Worm (Caenorhabditis elegans) whole organism, young adult: ENCODE results near the gene ptp-5.2.

Source experiments
- B0261.1 ChIP-seq: sonication (generic microtip); optimal IDR thresholded peaks from 2 replicates; lab custom pipeline; 2016; ENCODE audit warnings: mild to moderate bottlenecking, missing genetic modification characterization, moderate library complexity, missing compliant biosample characterization
- F22D6.2 ChIP-seq: sonication (generic microtip); optimal IDR thresholded peaks from 2 replicates; lab custom pipeline; 2016; ENCODE audit warnings: mild to moderate bottlenecking, missing genetic modification characterization, missing compliant biosample characterization
- F23B12.7 ChIP-seq: sonication (generic microtip); optimal IDR thresholded peaks from 2 replicates; lab custom pipeline; 2017; ENCODE audit warnings: missing genetic modification characterization, mild to moderate bottlenecking, missing compliant biosample characterization, antibody characterized with exemption, moderate library complexity; ENCODE audit not compliant: insufficient read depth
- F33H1.4 ChIP-seq: fragments of 200-800 bp; sonication (Bioruptor generic); IDR thresholded peaks from 2 replicates; pipeline ENCODE4 v1.3.6; 2022; ENCODE audit warnings: missing genetic modification reagents, missing genetic modification characterization, missing compliant biosample characterization
- F52B5.7 ChIP-seq: sonication (generic microtip); optimal IDR thresholded peaks from 2 replicates; lab custom pipeline; 2016; ENCODE audit warnings: mild to moderate bottlenecking, missing genetic modification characterization, missing compliant biosample characterization
- T26A5.8 ChIP-seq: sonication (generic microtip); optimal IDR thresholded peaks from 2 replicates; lab custom pipeline; 2016; ENCODE audit warnings: missing genetic modification characterization, missing compliant biosample characterization
- Y53F4B.3 ChIP-seq: fragments of 200-800 bp; sonication (Bioruptor generic); IDR thresholded peaks from 2 replicates; pipeline ENCODE4 v1.3.6; 2022; ENCODE audit warnings: missing genetic modification reagents, missing genetic modification characterization, missing compliant biosample characterization
- Y53G8AR.9 ChIP-seq: fragments of 200-800 bp; sonication (Bioruptor generic); conservative IDR thresholded peaks from 2 replicates; pipeline ENCODE4 v1.3.6; 2022; ENCODE audit warnings: missing genetic modification reagents, missing genetic modification characterization, missing compliant biosample characterization
- Y56A3A.18 ChIP-seq: fragments of 200-800 bp; sonication (Bioruptor generic); IDR thresholded peaks from 2 replicates; pipeline ENCODE4 v1.3.6; 2022; ENCODE audit warnings: missing genetic modification reagents, missing genetic modification characterization, missing compliant biosample characterization
- Y67H2A.10 ChIP-seq: fragments of 200-800 bp; sonication (Bioruptor generic); conservative IDR thresholded peaks from 2 replicates; pipeline ENCODE4 v1.3.6; 2022; ENCODE audit warnings: missing genetic modification reagents, missing genetic modification characterization, missing compliant biosample characterization
- Y95B8A.8 ChIP-seq: fragments of 200-800 bp; sonication (Bioruptor generic); IDR thresholded peaks from 2 replicates; pipeline ENCODE4 v1.3.6; 2022; ENCODE audit warnings: missing genetic modification reagents, missing genetic modification characterization, missing compliant biosample characterization
- atf-7 ChIP-seq: sonication (generic microtip); optimal IDR thresholded peaks from 2 replicates; lab custom pipeline; 2017; ENCODE audit warnings: mild to moderate bottlenecking, missing genetic modification characterization, missing compliant biosample characterization
- attf-5 ChIP-seq: fragments of 200-800 bp; sonication (Bioruptor generic); optimal IDR thresholded peaks from 2 replicates; lab custom pipeline; 2018; ENCODE audit warnings: mild to moderate bottlenecking, missing genetic modification characterization, missing compliant biosample characterization
- attf-6 ChIP-seq: fragments of 200-800 bp; sonication (Bioruptor generic); IDR thresholded peaks from 2 replicates; pipeline ENCODE4 v1.3.6; 2022; ENCODE audit warnings: missing genetic modification reagents, missing genetic modification characterization, missing compliant biosample characterization
- ceh-58 ChIP-seq: fragments of 200-800 bp; sonication (Bioruptor generic); IDR thresholded peaks from 2 replicates; pipeline ENCODE4 v1.3.6; 2022; ENCODE audit warnings: missing genetic modification characterization, missing compliant biosample characterization
- ceh-79 ChIP-seq: sonication (generic microtip); optimal IDR thresholded peaks from 2 replicates; lab custom pipeline; 2017; ENCODE audit warnings: mild to moderate bottlenecking, missing genetic modification characterization, missing compliant biosample characterization
- ceh-91 ChIP-seq: fragments of 200-800 bp; sonication (Bioruptor generic); IDR thresholded peaks from 2 replicates; pipeline ENCODE4 v1.3.6; 2022; ENCODE audit warnings: missing genetic modification reagents, missing genetic modification characterization, missing compliant biosample characterization
- chd-7 ChIP-seq: sonication (generic microtip); optimal IDR thresholded peaks from 2 replicates; lab custom pipeline; 2016; ENCODE audit warnings: mild to moderate bottlenecking, missing genetic modification characterization, moderate library complexity, missing compliant biosample characterization
- efl-1 ChIP-seq: fragments of 150-350 bp; optimal IDR thresholded peaks from 2 replicates; lab custom pipeline; 2014; ENCODE audit warnings: missing biosample characterization, missing genetic modification reagents, missing genetic modification characterization
- ekl-4 ChIP-seq: fragments of 200-800 bp; sonication (Bioruptor generic); IDR thresholded peaks from 2 replicates; pipeline ENCODE4 v1.3.6; 2022; ENCODE audit warnings: missing genetic modification reagents, missing genetic modification characterization, missing compliant biosample characterization
- hlh-12 ChIP-seq: sonication (generic microtip); optimal IDR thresholded peaks from 2 replicates; lab custom pipeline; 2016; ENCODE audit warnings: missing genetic modification characterization, missing compliant biosample characterization
- hlh-26 ChIP-seq: fragments of 200-800 bp; sonication (Bioruptor generic); conservative IDR thresholded peaks from 2 replicates; pipeline ENCODE4 v1.3.6; 2022; ENCODE audit warnings: missing genetic modification reagents, missing genetic modification characterization, missing compliant biosample characterization
- hmg-1.2 ChIP-seq: fragments of 200-800 bp; sonication (Bioruptor generic); IDR thresholded peaks from 2 replicates; pipeline ENCODE4 v1.3.6; 2022; ENCODE audit warnings: missing genetic modification reagents, missing genetic modification characterization, missing compliant biosample characterization
- hrde-1 ChIP-seq: sonication (generic microtip); optimal IDR thresholded peaks from 2 replicates; lab custom pipeline; 2016; ENCODE audit warnings: missing genetic modification characterization, mild to moderate bottlenecking, missing compliant biosample characterization, moderate library complexity, missing genotype, missing genetic modification reagents, borderline replicate concordance
- hsf-1 ChIP-seq: fragments of 200-800 bp; sonication (Bioruptor generic); IDR thresholded peaks from 2 replicates; pipeline ENCODE4 v1.3.6; 2022; ENCODE audit warnings: missing genetic modification reagents, missing genetic modification characterization, missing compliant biosample characterization
- lir-1 ChIP-seq: fragments of 200-800 bp; sonication (Bioruptor generic); conservative IDR thresholded peaks from 2 replicates; pipeline ENCODE4 v1.3.6; 2022; ENCODE audit warnings: missing genetic modification reagents, missing genetic modification characterization, missing compliant biosample characterization
- madf-3 ChIP-seq: fragments of 200-800 bp; sonication (Bioruptor generic); IDR thresholded peaks from 2 replicates; pipeline ENCODE4 v1.3.6; 2022; ENCODE audit warnings: missing genetic modification reagents, missing genetic modification characterization, missing compliant biosample characterization
- mcd-1 ChIP-seq: fragments of 200-800 bp; sonication (Bioruptor generic); IDR thresholded peaks from 2 replicates; pipeline ENCODE4 v1.3.6; 2022; ENCODE audit warnings: missing genetic modification reagents, missing genetic modification characterization, missing compliant biosample characterization
- mel-28 ChIP-seq: sonication (generic microtip); optimal IDR thresholded peaks from 2 replicates; lab custom pipeline; 2016; ENCODE audit warnings: borderline replicate concordance, mild to moderate bottlenecking, missing genetic modification characterization, missing compliant biosample characterization
- nfyb-1 ChIP-seq: fragments of 200-800 bp; sonication (Bioruptor generic); IDR thresholded peaks from 2 replicates; pipeline ENCODE4 v1.3.6; 2022; ENCODE audit warnings: missing genetic modification reagents, missing genetic modification characterization, missing compliant biosample characterization
- nhr-120 ChIP-seq: fragments of 200-800 bp; sonication (Bioruptor generic); IDR thresholded peaks from 2 replicates; pipeline ENCODE4 v1.3.6; 2022; ENCODE audit warnings: missing genetic modification characterization, missing compliant biosample characterization
- sdz-38 ChIP-seq: sonication (generic microtip); optimal IDR thresholded peaks from 2 replicates; lab custom pipeline; 2016; ENCODE audit warnings: missing genotype, missing genetic modification characterization, missing compliant biosample characterization
- snpc-1.1 ChIP-seq: sonication (generic microtip); optimal IDR thresholded peaks from 2 replicates; lab custom pipeline; 2017; ENCODE audit warnings: missing genetic modification characterization, mild to moderate bottlenecking, missing compliant biosample characterization, antibody characterized with exemption, moderate library complexity, missing genotype, missing genetic modification reagents; ENCODE audit not compliant: insufficient read depth
- snpc-4 ChIP-seq, 5 experiments: fragments of 150-350 bp in 1 of 5; sonication (generic microtip) in 4 of 5; optimal IDR thresholded peaks; 2 replicates each; lab custom pipeline; 2014 to 2018; ENCODE audit warnings: missing genetic modification characterization in 5 of 5, missing biosample characterization in 3 of 5, antibody characterized with exemption in 2 of 5, mild to moderate bottlenecking in 2 of 5, missing compliant biosample characterization in 2 of 5, missing genotype in 2 of 5, moderate library complexity in 2 of 5, missing genetic modification reagents in 1 of 5
- sptf-2 ChIP-seq: fragments of 200-800 bp; sonication (Bioruptor generic); optimal IDR thresholded peaks from 2 replicates; lab custom pipeline; 2018; ENCODE audit warnings: mild to moderate bottlenecking, missing genetic modification characterization, missing compliant biosample characterization
- tbx-9 ChIP-seq: sonication (generic microtip); optimal IDR thresholded peaks from 2 replicates; lab custom pipeline; 2016; ENCODE audit warnings: borderline replicate concordance, missing genetic modification characterization, inconsistent platforms, missing compliant biosample characterization
- ztf-25 ChIP-seq: fragments of 200-800 bp; sonication (Bioruptor generic); IDR thresholded peaks from 2 replicates; pipeline ENCODE4 v1.3.6; 2022; ENCODE audit warnings: missing genetic modification reagents, missing genetic modification characterization, missing compliant biosample characterization
- ztf-26 ChIP-seq: sonication (generic microtip); optimal IDR thresholded peaks from 2 replicates; lab custom pipeline; 2017; ENCODE audit warnings: missing genetic modification characterization, missing compliant biosample characterization

Gene ptp-5.2

DNA sequence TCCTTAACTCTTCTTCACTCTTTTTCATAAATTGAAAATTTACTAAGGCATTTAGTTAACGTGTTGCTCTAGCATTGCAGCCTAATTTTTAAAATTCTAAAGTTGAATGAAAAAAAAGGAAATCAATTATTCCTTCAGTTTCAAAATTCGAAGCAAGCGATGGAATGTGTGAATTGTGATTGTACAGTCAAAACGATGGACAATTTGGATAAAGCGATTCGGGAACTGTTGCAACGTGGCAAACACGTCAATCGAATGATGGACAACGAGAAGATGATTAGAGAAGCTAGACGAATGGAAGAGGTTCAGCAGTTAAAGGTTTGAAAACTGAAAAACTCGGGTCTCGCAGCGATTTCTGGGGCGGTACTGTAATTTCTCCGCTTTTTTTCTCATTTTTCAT is 38.4 kb upstream of the ptp-5.2 start, which contains the start of gene Y57G11C.14:
TSS of gene Y57G11C.14 (plus strand) at position 126 of the 400 bp plus-strand sequence.
- TF ChIP-seq Y53F4B.3 (GFP tag; lab: Robert Waterston, UW) = no peak
- TF ChIP-seq madf-3 (GFP tag; lab: Robert Waterston, UW) = 0 out of 2 replicates have a peak, but pooled peaks have one; percentile 67
- no peak for TF ChIP-seq tbx-9 (tag; lab: Kevin White, UChicago)
- TF ChIP-seq hmg-1.2 (GFP tag; lab: Robert Waterston, UW) = 0 out of 2 replicates have a peak, but pooled peaks have one; percentile 28
- 0 out of 2 replicates have a peak, but pooled peaks have one; percentile 30 for TF ChIP-seq Y53G8AR.9 (GFP tag; lab: Robert Waterston, UW)
- no peak for TF ChIP-seq Y95B8A.8 (GFP tag; lab: Robert Waterston, UW)
- TF ChIP-seq F52B5.7 (tag; lab: Kevin White, UChicago) = no peak
- no peak for TF ChIP-seq ztf-25 (GFP tag; lab: Robert Waterston, UW)
- no peak for TF ChIP-seq Y67H2A.10
- TF ChIP-seq attf-5 (GFP tag; lab: Kevin White, UChicago) = no peak
- peak; percentile 55 for TF ChIP-seq hrde-1 (tag; lab: Kevin White, UChicago)
- no peak for TF ChIP-seq ceh-58 (GFP tag; lab: Robert Waterston, UW)
- TF ChIP-seq ceh-79 (tag; lab: Kevin White, UChicago) = no peak
- TF ChIP-seq ztf-26 (tag; lab: Kevin White, UChicago) = no peak
- peak; percentile 88 for TF ChIP-seq attf-6 (GFP tag; lab: Robert Waterston, UW)
- TF ChIP-seq mcd-1 (GFP tag; lab: Robert Waterston, UW) = 0 out of 2 replicates have a peak, but pooled peaks have one; percentile 15
- TF ChIP-seq hsf-1 = 0 out of 2 replicates have a peak, but pooled peaks have one; percentile 41
- no peak for TF ChIP-seq F23B12.7 (tag; lab: Kevin White, UChicago)
- no peak for TF ChIP-seq snpc-1.1 (tag; lab: Kevin White, UChicago)
- no peak for TF ChIP-seq lir-1
- TF ChIP-seq chd-7 (tag; lab: Kevin White, UChicago) = no peak
- no peak for TF ChIP-seq sptf-2 (GFP tag; lab: Kevin White, UChicago)
- TF ChIP-seq hlh-26 (GFP tag; lab: Robert Waterston, UW) = no peak
- TF ChIP-seq F22D6.2 (tag; lab: Kevin White, UChicago) = no peak
- no peak for TF ChIP-seq mel-28 (tag; lab: Kevin White, UChicago)
- TF ChIP-seq snpc-4 (GFP tag; optimal IDR thresholded peaks at IDR 0.05; lab: Kevin White, UChicago) = no peak
- TF ChIP-seq snpc-4 (tag; optimal IDR thresholded peaks at IDR 0.05; lab: Kevin White, UChicago) = peak in 1 of 4 experiments; percentile 85
- no peak for TF ChIP-seq nhr-120
- TF ChIP-seq B0261.1 (tag; lab: Kevin White, UChicago) = no peak
- no peak for TF ChIP-seq Y56A3A.18
- no peak for TF ChIP-seq ceh-91
- TF ChIP-seq sdz-38 = no peak
- no peak for TF ChIP-seq nfyb-1 (GFP tag; lab: Robert Waterston, UW)
- no peak for TF ChIP-seq T26A5.8
- TF ChIP-seq ekl-4 (GFP tag; lab: Robert Waterston, UW) = 0 out of 2 replicates have a peak, but pooled peaks have one; percentile 26
- no peak for TF ChIP-seq hlh-12
- TF ChIP-seq efl-1 (GFP tag; lab: Kevin White, UChicago) = no peak
- TF ChIP-seq atf-7 (tag; lab: Kevin White, UChicago) = peak; percentile 23
- 0 out of 2 replicates have a peak, but pooled peaks have one; percentile 5 for TF ChIP-seq F33H1.4 (GFP tag; lab: Robert Waterston, UW)
- TF ChIP-seq, all 124 proteins: peak for 11

DNA sequence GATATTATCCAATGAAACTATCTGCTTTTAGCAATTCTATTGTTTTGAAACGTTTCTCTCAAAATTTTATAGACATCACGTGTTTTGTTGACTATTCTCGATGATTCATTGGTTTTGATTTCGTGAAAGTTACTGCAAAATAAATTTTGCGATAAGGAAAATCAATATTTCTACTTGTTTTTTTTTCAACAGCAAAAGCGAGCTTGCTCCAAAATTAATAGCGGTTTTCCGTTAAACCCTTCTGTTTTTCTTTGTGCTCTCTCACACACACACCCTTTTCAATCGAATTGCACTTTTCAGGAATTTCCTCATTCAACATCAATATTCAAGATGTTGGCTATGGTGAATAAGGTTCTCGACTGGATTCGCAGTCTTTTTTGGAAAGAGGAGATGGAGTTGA is 37.1 kb upstream of the ptp-5.2 start, which contains the start of gene arl-8:
TSS of gene arl-8 (plus strand) at position 301 of the 400 bp plus-strand sequence.
- no peak for TF ChIP-seq snpc-1.1 (tag; lab: Kevin White, UChicago)
- TF ChIP-seq, all 124 proteins: peak for 0
